Fruit fly (Drosophila melanogaster) whole organism, wandering third instar larva: Measurements from ENCODE around the gene Gpdh3.
A peak's percentile ranks its signal among the peaks of the same experiment; 100 is the strongest.

Experiments
- Abd-B ChIP-seq: fragments of >200 bp; optimal IDR thresholded peaks from 2 replicates; lab custom pipeline; 2017; ENCODE audit warnings: missing biosample characterization, missing genetic modification characterization
- CG32264 ChIP-seq: fragments of 200-800 bp; sonication (Bioruptor generic); optimal IDR thresholded peaks from 2 replicates; lab custom pipeline; 2016; ENCODE audit warnings: missing biosample characterization, missing genetic modification characterization
- CG9705 ChIP-seq: fragments of 200-800 bp; sonication (Bioruptor generic); optimal IDR thresholded peaks from 2 replicates; lab custom pipeline; 2018; ENCODE audit warnings: missing biosample characterization, mild to moderate bottlenecking, missing genetic modification characterization
- CrebA ChIP-seq: fragments of 200-800 bp; sonication (Bioruptor generic); optimal IDR thresholded peaks from 2 replicates; lab custom pipeline; 2016; ENCODE audit warnings: missing biosample characterization, mild to moderate bottlenecking, missing genetic modification characterization, borderline replicate concordance
- Dfd ChIP-seq: fragments of >200 bp; optimal IDR thresholded peaks from 2 replicates; lab custom pipeline; 2017; ENCODE audit warnings: missing biosample characterization, missing genetic modification characterization
- Dif ChIP-seq: fragments of 200-275, 200-300 bp; sonication (Bioruptor generic); optimal IDR thresholded peaks from 2 replicates; lab custom pipeline; 2018; ENCODE audit warnings: missing biosample characterization, missing genetic modification characterization; ENCODE audit not compliant: partially characterized antibody
- GATAd ChIP-seq: sonication (Bioruptor generic); optimal IDR thresholded peaks from 2 replicates; lab custom pipeline; 2016; ENCODE audit warnings: missing biosample characterization, missing genetic modification characterization
- HLH106 ChIP-seq: fragments of 200-800 bp; optimal IDR thresholded peaks from 3 replicates; lab custom pipeline; 2019; ENCODE audit warnings: missing biosample characterization, mild to moderate bottlenecking, missing genetic modification characterization, moderate library complexity
- Hnf4 ChIP-seq: fragments of 200-800 bp; sonication (Bioruptor generic); optimal IDR thresholded peaks from 2 replicates; lab custom pipeline; 2016; ENCODE audit warnings: missing biosample characterization, mild to moderate bottlenecking, missing genetic modification characterization
- Hr78 ChIP-seq: fragments of >200 bp; optimal IDR thresholded peaks from 2 replicates; lab custom pipeline; 2017; ENCODE audit warnings: missing biosample characterization, missing genetic modification characterization
- Hr83 ChIP-seq: fragments of 200-300 bp; sonication (Bioruptor generic); optimal IDR thresholded peaks from 2 replicates; lab custom pipeline; 2016; ENCODE audit warnings: missing biosample characterization, mild to moderate bottlenecking, missing genetic modification characterization, moderate library complexity; ENCODE audit not compliant: poor library complexity, severe bottlenecking
- Jra ChIP-seq: sonication (Bioruptor generic); optimal IDR thresholded peaks from 2 replicates; lab custom pipeline; 2016; ENCODE audit warnings: missing biosample characterization, missing genetic modification characterization
- Mio ChIP-seq: sonication (Bioruptor generic); optimal IDR thresholded peaks from 2 replicates; lab custom pipeline; 2016; ENCODE audit warnings: missing biosample characterization, missing genetic modification characterization
- Myc ChIP-seq: fragments of >200 bp; optimal IDR thresholded peaks from 2 replicates; lab custom pipeline; 2017
- N ChIP-seq: fragments of >200 bp; optimal IDR thresholded peaks from 2 replicates; lab custom pipeline; 2018; ENCODE audit warnings: missing biosample characterization, missing external identifiers, missing genetic modification characterization
- OdsH ChIP-seq: fragments of 200-800 bp; sonication (Bioruptor generic); optimal IDR thresholded peaks from 2 replicates; lab custom pipeline; 2016; ENCODE audit warnings: missing biosample characterization, mild to moderate bottlenecking, missing genetic modification characterization
- Rel ChIP-seq, 2 experiments: fragments of 200-800 bp; sonication (Bioruptor generic) in 1 of 2; optimal IDR thresholded peaks; 2 replicates in 1 of 2; 3 replicates in 1 of 2; lab custom pipeline; 2016 to 2019; ENCODE audit warnings: mild to moderate bottlenecking in 2 of 2, missing biosample characterization in 2 of 2, missing genetic modification characterization in 2 of 2, moderate library complexity in 1 of 2
- Sp1 ChIP-seq: fragments of 200-800 bp; sonication (Bioruptor generic); optimal IDR thresholded peaks from 3 replicates; lab custom pipeline; 2019; ENCODE audit warnings: missing biosample characterization, mild to moderate bottlenecking, missing genetic modification characterization, moderate library complexity
- Vsx2 ChIP-seq: fragments of 200-300, 225-300 bp; sonication (Bioruptor generic); optimal IDR thresholded peaks from 2 replicates; lab custom pipeline; 2018; ENCODE audit warnings: missing biosample characterization, missing genetic modification characterization; ENCODE audit not compliant: partially characterized antibody
- br ChIP-seq: fragments of 200-800 bp; sonication (Bioruptor generic); optimal IDR thresholded peaks from 2 replicates; lab custom pipeline; 2016; ENCODE audit warnings: missing biosample characterization, missing genetic modification characterization
- brk ChIP-seq: fragments of 200-800 bp; sonication (Bioruptor generic); optimal IDR thresholded peaks from 2 replicates; lab custom pipeline; 2016; ENCODE audit warnings: missing biosample characterization, mild to moderate bottlenecking, missing genetic modification characterization
- dl ChIP-seq, 2 experiments: fragments of 175-275, 200-275 bp in 1 of 2; fragments of 200-275 bp in 1 of 2; sonication (Bioruptor generic); optimal IDR thresholded peaks; lab custom pipeline; 2018; ENCODE audit warnings: mild to moderate bottlenecking in 2 of 2, missing biosample characterization in 2 of 2, missing genetic modification characterization in 2 of 2, moderate library complexity in 2 of 2; ENCODE audit not compliant: partially characterized antibody in 2 of 2, insufficient read depth in 1 of 2
- dmrt93B ChIP-seq: fragments of 200-800 bp; sonication (Bioruptor generic); optimal IDR thresholded peaks from 2 replicates; lab custom pipeline; 2018; ENCODE audit warnings: missing biosample characterization, mild to moderate bottlenecking, missing genetic modification characterization
- dsf ChIP-seq: sonication (Bioruptor generic); optimal IDR thresholded peaks from 2 replicates; lab custom pipeline; 2016; ENCODE audit warnings: missing biosample characterization, missing genetic modification characterization, borderline replicate concordance
- ey ChIP-seq: fragments of 200-800 bp; sonication (Bioruptor generic); optimal IDR thresholded peaks from 2 replicates; lab custom pipeline; 2016; ENCODE audit warnings: missing biosample characterization, missing genetic modification characterization
- foxo ChIP-seq, 2 experiments: fragments of 200-800 bp; sonication (Bioruptor generic); optimal IDR thresholded peaks; 2 replicates in 1 of 2; 3 replicates in 1 of 2; lab custom pipeline; 2016 to 2017; ENCODE audit warnings: missing biosample characterization in 2 of 2, missing genetic modification characterization in 2 of 2
- fru ChIP-seq: fragments of 200-800 bp; sonication (Bioruptor generic); optimal IDR thresholded peaks from 3 replicates; lab custom pipeline; 2016; ENCODE audit warnings: missing biosample characterization, mild to moderate bottlenecking, missing genetic modification characterization
- h ChIP-seq: fragments of 200-800 bp; sonication (Bioruptor generic); optimal IDR thresholded peaks from 3 replicates; lab custom pipeline; 2016; ENCODE audit warnings: missing biosample characterization, mild to moderate bottlenecking, missing genetic modification characterization
- jim ChIP-seq: fragments of 175-275, 200-325 bp; sonication (Bioruptor generic); optimal IDR thresholded peaks from 2 replicates; lab custom pipeline; 2016; ENCODE audit warnings: missing biosample characterization, mild to moderate bottlenecking, missing genetic modification characterization
- lola ChIP-seq: fragments of >200 bp; optimal IDR thresholded peaks from 2 replicates; lab custom pipeline; 2017; ENCODE audit warnings: missing biosample characterization, missing genetic modification characterization
- pan ChIP-seq: fragments of >200 bp; optimal IDR thresholded peaks from 2 replicates; lab custom pipeline; 2017
- psq ChIP-seq: fragments of 200-800 bp; sonication (Bioruptor generic); optimal IDR thresholded peaks from 3 replicates; lab custom pipeline; 2017; ENCODE audit warnings: missing biosample characterization, mild to moderate bottlenecking, missing genetic modification characterization, moderate library complexity
- rgr ChIP-seq: fragments of 200-800 bp; sonication (Bioruptor generic); optimal IDR thresholded peaks from 3 replicates; lab custom pipeline; 2016; ENCODE audit warnings: missing biosample characterization, mild to moderate bottlenecking, missing genetic modification characterization
- sage ChIP-seq: fragments of 200-800 bp; sonication (Bioruptor generic); optimal IDR thresholded peaks from 2 replicates; lab custom pipeline; 2016; ENCODE audit warnings: missing biosample characterization, mild to moderate bottlenecking, missing genetic modification characterization
- sv ChIP-seq: fragments of 200-800 bp; sonication (Bioruptor generic); optimal IDR thresholded peaks from 3 replicates; lab custom pipeline; 2016; ENCODE audit warnings: missing biosample characterization, missing genetic modification characterization
- tai ChIP-seq: sonication (Bioruptor generic); optimal IDR thresholded peaks from 2 replicates; lab custom pipeline; 2016; ENCODE audit warnings: missing biosample characterization, missing genetic modification characterization
- usp ChIP-seq: fragments of >200 bp; optimal IDR thresholded peaks from 2 replicates; lab custom pipeline; 2017; ENCODE audit warnings: missing biosample characterization, missing genetic modification characterization
- woc ChIP-seq: sonication (Bioruptor generic); optimal IDR thresholded peaks from 2 replicates; lab custom pipeline; 2016; ENCODE audit warnings: missing biosample characterization, mild to moderate bottlenecking, missing genetic modification characterization

Gpdh3 gene

dm6 chr3R:22381735-22382134 lies at the start of gene Gpdh3:
Gene Gpdh3 (plus strand): TSS chr3R:22382035.
- TF ChIP-seq lola (GFP tag; lab: Kevin White, UChicago) (no peak), HLH106 (tag; lab: Kevin White, UChicago) (no peak)

dm6 chr3R:22334050-22334449 lies 47.8 kb upstream of the Gpdh3 start, which contains the start of gene CG5391:
Gene CG5391 (minus strand): TSS chr3R:22334150.
- no peak for TF ChIP-seq sv (GFP tag; lab: Kevin White, UChicago)
- no peak for TF ChIP-seq h (GFP tag; lab: Kevin White, UChicago)
- no peak for TF ChIP-seq Abd-B
- TF ChIP-seq tai (GFP tag; lab: Kevin White, UChicago) = no peak
- TF ChIP-seq CrebA (GFP tag; lab: Kevin White, UChicago) = no peak
- TF ChIP-seq Hr83 = no peak
- TF ChIP-seq HLH106 (tag; lab: Kevin White, UChicago) = no peak
- no peak for TF ChIP-seq woc (GFP tag; lab: Kevin White, UChicago)
- TF ChIP-seq OdsH (GFP tag; lab: Kevin White, UChicago) = no peak
- TF ChIP-seq sage (GFP tag; lab: Kevin White, UChicago) = no peak

- TF ChIP-seq dmrt93B (GFP tag; lab: Kevin White, UChicago) (no peak), psq (GFP tag; lab: Kevin White, UChicago) (peak; percentile 27), Hr83 (no peak), ey (GFP tag; lab: Kevin White, UChicago) (peak; percentile 65), jim (GFP tag; lab: Kevin White, UChicago) (no peak), Dfd (no peak), CG32264 (no peak), Myc (lab: Kevin White, UChicago) (no peak), h (GFP tag; lab: Kevin White, UChicago) (peak; percentile 71), CrebA (GFP tag; lab: Kevin White, UChicago) (no peak), dsf (GFP tag; lab: Kevin White, UChicago) (no peak), HLH106 (tag; lab: Kevin White, UChicago) (peak; percentile 64), Hnf4 (peak; percentile 55), rgr (GFP tag; lab: Kevin White, UChicago) (peak; percentile 47), sv (GFP tag; lab: Kevin White, UChicago) (no peak), GATAd (GFP tag; lab: Kevin White, UChicago) (no peak), brk (no peak), foxo (GFP tag; optimal IDR thresholded peaks at IDR 0.05; lab: Kevin White, UChicago) (peak in 1 of 2 experiments; percentile 64), Sp1 (GFP tag; lab: Kevin White, UChicago) (peak; percentile 62), woc (GFP tag; lab: Kevin White, UChicago) (peak; percentile 16), fru (GFP tag; lab: Kevin White, UChicago) (peak; percentile 57), dl (GFP tag; optimal IDR thresholded peaks at IDR 0.05; lab: Kevin White, UChicago; ENCODE audit: insufficient read depth in 1 of 2, partially characterized antibody in 2 of 2) (no peak), Dif (GFP tag; lab: Kevin White, UChicago) (no peak), Vsx2 (GFP tag; lab: Kevin White, UChicago) (no peak), Hr78 (GFP tag; lab: Kevin White, UChicago) (no peak), Abd-B (no peak), pan (lab: Kevin White, UChicago) (no peak), OdsH (GFP tag; lab: Kevin White, UChicago) (peak; percentile 46), lola (GFP tag; lab: Kevin White, UChicago) (no peak), br (GFP tag; lab: Kevin White, UChicago) (peak; percentile 64), Rel (GFP tag; optimal IDR thresholded peaks at IDR 0.05; lab: Kevin White, UChicago) (no peak), Rel (tag; optimal IDR thresholded peaks at IDR 0.05; lab: Kevin White, UChicago) (no peak), sage (GFP tag; lab: Kevin White, UChicago) (no peak), Mio (GFP tag; lab: Kevin White, UChicago) (no peak), tai (GFP tag; lab: Kevin White, UChicago) (peak; percentile 33), Jra (GFP tag; lab: Kevin White, UChicago) (no peak), N (GFP tag; lab: Kevin White, UChicago) (no peak), usp (GFP tag; lab: Kevin White, UChicago) (no peak), CG9705 (peak; percentile 17)
These were observed 42.3 kb upstream of the Gpdh3 start for dm6 chr3R:22339510-22339909.
